Fruit fly (Drosophila melanogaster): ENCODE data around the gene Keap1.

Keap1 gene

DNA sequence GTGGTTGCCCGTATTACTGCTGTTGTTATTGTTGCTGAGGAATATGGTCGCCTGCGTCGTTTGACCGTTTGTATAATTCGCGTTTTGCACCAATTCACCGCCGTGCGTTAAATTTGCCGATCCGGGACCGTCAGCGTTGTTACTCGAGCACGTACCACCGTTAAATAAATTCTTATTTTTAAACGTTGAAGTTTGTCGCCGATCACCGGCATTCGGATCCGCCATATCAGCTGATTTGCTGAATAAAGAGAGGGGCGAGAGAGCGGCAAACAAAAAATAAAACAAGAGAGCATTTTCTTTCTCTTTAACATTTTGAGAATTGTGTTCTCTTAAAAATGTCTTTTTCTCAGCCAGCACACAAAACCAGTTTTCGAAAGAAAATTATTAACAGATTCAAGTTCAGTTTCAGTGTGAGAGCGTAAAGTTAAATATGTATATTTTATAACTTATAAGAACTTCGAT lies 39.2 kb upstream of the Keap1 start (continued):
- TF ChIP-seq CG3281 (GFP tag; optimal IDR thresholded peaks at IDR 0.05) (peak; percentile 42), sd (tag; optimal IDR thresholded peaks at IDR 0.05) (peak; percentile 21), CG14965 (GFP tag; optimal IDR thresholded peaks at IDR 0.05; ENCODE audit: borderline replicate concordance) (no peak), H2.0 (GFP tag; IDR thresholded peaks at IDR 0.05) (no peak), CG7745 (tag; optimal IDR thresholded peaks at IDR 0.05) (peak; percentile 35), zfh2 (GFP tag; optimal IDR thresholded peaks at IDR 0.05) (no peak), jigr1 (GFP tag; IDR thresholded peaks at IDR 0.05) (no peak), CG7357 (GFP tag; IDR thresholded peaks at IDR 0.05) (no peak), CG34224 (GFP tag; IDR thresholded peaks at IDR 0.05; ENCODE audit: partially characterized antibody) (peak; percentile 49), sob (GFP tag; IDR thresholded peaks at IDR 0.05) (0 out of 2 replicates have a peak, but pooled peaks have one; percentile 13), lola (GFP tag; optimal IDR thresholded peaks at IDR 0.05) (no peak), kni (GFP tag; optimal IDR thresholded peaks at IDR 0.05) (peak; percentile 43), croc (GFP tag; conservative IDR thresholded peaks at IDR 0.05) (no peak), prd (optimal IDR thresholded peaks at IDR 0.05) (no peak), prd (GFP tag; IDR thresholded peaks at IDR 0.05) (no peak), trem (tag; optimal IDR thresholded peaks at IDR 0.05) (no peak), dmrt11E (tag; optimal IDR thresholded peaks at IDR 0.05) (no peak), crp (GFP tag; optimal IDR thresholded peaks at IDR 0.05) (peak in 1 of 2 experiments; percentile 70), BtbVII (GFP tag; optimal IDR thresholded peaks at IDR 0.05) (no peak), pita (GFP tag; optimal IDR thresholded peaks at IDR 0.05) (no peak), CG13296 (GFP tag; optimal IDR thresholded peaks at IDR 0.05) (peak; percentile 18), dm (GFP tag; optimal IDR thresholded peaks at IDR 0.05) (no peak), CG6175 (GFP tag; IDR thresholded peaks at IDR 0.05) (no peak), CG6854 (GFP tag; optimal IDR thresholded peaks at IDR 0.05) (peak; percentile 11), Stat92E (GFP tag; optimal IDR thresholded peaks at IDR 0.05) (no peak), Med (GFP tag) (peak; percentile 90), CG6791 (GFP tag; IDR thresholded peaks at IDR 0.05; ENCODE audit: partially characterized antibody) (0 out of 3 replicates have a peak, but pooled peaks have one; percentile 36), Optix (GFP tag; IDR thresholded peaks at IDR 0.05) (no peak), Atf3 (GFP tag; optimal IDR thresholded peaks at IDR 0.05) (no peak), Jarid2 (GFP tag; optimal IDR thresholded peaks at IDR 0.05) (peak; percentile 82), CG16815 (GFP tag; optimal IDR thresholded peaks at IDR 0.05) (no peak), CG11085 (GFP tag; IDR thresholded peaks at IDR 0.05) (0 out of 2 replicates have a peak, but pooled peaks have one; percentile 22), Aef1 (GFP tag; IDR thresholded peaks at IDR 0.05) (no peak), sisA (GFP tag; IDR thresholded peaks at IDR 0.05) (no peak), Asciz (GFP tag; optimal IDR thresholded peaks at IDR 0.05) (no peak), CG4730 (GFP tag; IDR thresholded peaks at IDR 0.05) (no peak), nom (GFP tag; optimal IDR thresholded peaks at IDR 0.05) (peak; percentile 41), br (optimal IDR thresholded peaks at IDR 0.05) (no peak), p53 (GFP tag; optimal IDR thresholded peaks at IDR 0.05) (no peak), CG12155 (GFP tag; optimal IDR thresholded peaks at IDR 0.05) (no peak), MBD-R2 (GFP tag; IDR thresholded peaks at IDR 0.05) (peak; percentile 29; the same call in 1 of the 2 replicates), lab (GFP tag; optimal IDR thresholded peaks at IDR 0.05) (peak; percentile 36), eve (GFP tag; optimal IDR thresholded peaks at IDR 0.05) (no peak), Myb (GFP tag; optimal IDR thresholded peaks at IDR 0.05) (peak; percentile 41), wdn (GFP tag; IDR thresholded peaks at IDR 0.05) (0 out of 2 replicates have a peak, but pooled peaks have one; percentile 32), CG30431 (GFP tag; optimal IDR thresholded peaks at IDR 0.05) (no peak), unpg (GFP tag; optimal IDR thresholded peaks at IDR 0.05) (no peak), gcm (GFP tag; optimal IDR thresholded peaks at IDR 0.05) (peak; percentile 38), CG10565 (GFP tag; optimal IDR thresholded peaks at IDR 0.05) (no peak), unc-4 (GFP tag; IDR thresholded peaks at IDR 0.05; ENCODE audit: partially characterized antibody) (peak; percentile 39; the same call in 1 of the 2 replicates)

All from whole organism, embryonic.